Worm (Caenorhabditis elegans): ENCODE results near the gene T06E8.2.
A peak's percentile ranks its signal among the peaks of the same experiment; 100 is the strongest.

Gene T06E8.2

ce11 chrV:10047189-10047588 lies 11.0 kb upstream of the T06E8.2 start:
- TF ChIP-seq vab-15 (tag; optimal IDR thresholded peaks at IDR 0.05) (no peak), unc-98 (GFP tag; IDR thresholded peaks at IDR 0.05) (no peak), zag-1 (tag; optimal IDR thresholded peaks at IDR 0.05) (no peak), dpl-1 (GFP tag; optimal IDR thresholded peaks at IDR 0.05) (no peak), fos-1 (tag; optimal IDR thresholded peaks at IDR 0.05) (no peak), isw-1 (GFP tag; IDR thresholded peaks at IDR 0.05) (no peak), mef-2 (tag; optimal IDR thresholded peaks at IDR 0.05) (no peak), sptf-1 (tag; optimal IDR thresholded peaks at IDR 0.05) (no peak)

DNA sequence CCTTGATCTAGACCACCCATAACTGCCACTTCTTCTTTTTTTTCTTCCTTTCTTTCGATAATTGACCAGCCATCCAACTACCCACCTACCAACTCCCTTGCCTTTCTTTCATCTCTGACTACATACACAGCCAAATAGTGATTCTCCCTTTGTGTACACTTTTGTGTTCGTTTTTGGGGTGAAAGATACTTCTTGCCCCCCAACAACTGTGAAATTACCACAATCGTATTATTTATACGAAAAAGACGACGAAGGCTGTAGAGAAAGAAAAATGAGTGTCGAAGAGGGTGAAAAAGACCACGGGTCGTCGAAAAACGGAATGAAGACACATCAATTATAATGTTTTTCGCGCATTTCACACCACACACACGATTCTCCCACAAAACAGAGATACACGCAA lies 10.3 kb upstream of the T06E8.2 start:
- TF ChIP-seq ceh-63 (GFP tag; optimal IDR thresholded peaks at IDR 0.05), result no peak
- TF ChIP-seq fkh-8 (tag; optimal IDR thresholded peaks at IDR 0.05), result no peak
- TF ChIP-seq xbp-1 (tag; optimal IDR thresholded peaks at IDR 0.05), result peak; percentile 24
- no peak for TF ChIP-seq ces-1 (GFP tag; optimal IDR thresholded peaks at IDR 0.05)
- TF ChIP-seq blmp-1 (tag; optimal IDR thresholded peaks at IDR 0.05), result peak; percentile 79
- no peak for TF ChIP-seq sptf-1 (tag; optimal IDR thresholded peaks at IDR 0.05)
- TF ChIP-seq zag-1 (tag; optimal IDR thresholded peaks at IDR 0.05), result no peak
- peak; percentile 1 for TF ChIP-seq snu-23 (GFP tag; optimal IDR thresholded peaks at IDR 0.05)
- TF ChIP-seq unc-130 (tag; optimal IDR thresholded peaks at IDR 0.05), result no peak
- TF ChIP-seq nhr-20 (tag; optimal IDR thresholded peaks at IDR 0.05), result peak; percentile 10
- TF ChIP-seq zip-4 (GFP tag; optimal IDR thresholded peaks at IDR 0.05), result no peak
- no peak for TF ChIP-seq nhr-11 (tag; optimal IDR thresholded peaks at IDR 0.05)
- no peak for TF ChIP-seq aly-2 (tag; optimal IDR thresholded peaks at IDR 0.05)
- TF ChIP-seq mep-1 (tag; optimal IDR thresholded peaks at IDR 0.05), result peak; percentile 51
- TF ChIP-seq efl-3 (GFP tag; optimal IDR thresholded peaks at IDR 0.05), result no peak
- no peak for TF ChIP-seq hlh-17 (GFP tag; optimal IDR thresholded peaks at IDR 0.05; ENCODE audit: borderline replicate concordance)
- TF ChIP-seq lin-14 (GFP tag; optimal IDR thresholded peaks at IDR 0.05), result peak; percentile 54
- TF ChIP-seq elt-3 (tag; optimal IDR thresholded peaks at IDR 0.05), result peak in 1 of 6 experiments; percentile 37
- TF ChIP-seq efl-1 (optimal IDR thresholded peaks at IDR 0.05), result no peak
- peak in 1 of 2 experiments; percentile 72 for TF ChIP-seq efl-1 (GFP tag; optimal IDR thresholded peaks at IDR 0.05 in 1 of 2)
- TF ChIP-seq ceh-8 (GFP tag; optimal IDR thresholded peaks at IDR 0.05), result no peak
- TF ChIP-seq skn-1 (tag; optimal IDR thresholded peaks at IDR 0.05), result no peak
- TF ChIP-seq nhr-85 (tag), result peak; percentile 76
- no peak for TF ChIP-seq fkh-10 (GFP tag; optimal IDR thresholded peaks at IDR 0.05)
- peak in 1 of 2 experiments; percentile 16 for TF ChIP-seq lin-35 (GFP tag; optimal IDR thresholded peaks at IDR 0.05)
- TF ChIP-seq lsy-2 (tag; optimal IDR thresholded peaks at IDR 0.05), result peak in 1 of 2 experiments; percentile 36

ce11 chrV:10044735-10045134 lies 8.5 kb upstream of the T06E8.2 start:
- TF ChIP-seq alr-1 (tag; optimal IDR thresholded peaks at IDR 0.05; ENCODE audit: borderline replicate concordance) (no peak), nhr-19 (GFP tag; conservative IDR thresholded peaks at IDR 0.05) (no peak), lin-14 (GFP tag; optimal IDR thresholded peaks at IDR 0.05) (peak; percentile 9), efl-1 (optimal IDR thresholded peaks at IDR 0.05) (no peak), efl-1 (GFP tag; optimal IDR thresholded peaks at IDR 0.05 in 1 of 2) (no peak), fkh-4 (tag; optimal IDR thresholded peaks at IDR 0.05; ENCODE audit: borderline replicate concordance) (no peak), unc-62 (GFP tag; optimal IDR thresholded peaks at IDR 0.05) (no peak), nhr-28 (tag; optimal IDR thresholded peaks at IDR 0.05) (no peak), isw-1 (GFP tag; IDR thresholded peaks at IDR 0.05) (no peak), nhr-71 (tag; optimal IDR thresholded peaks at IDR 0.05) (no peak), unc-98 (GFP tag; IDR thresholded peaks at IDR 0.05) (no peak), unc-86 (tag; optimal IDR thresholded peaks at IDR 0.05) (no peak), mdl-1 (tag; optimal IDR thresholded peaks at IDR 0.05) (no peak), ets-5 (GFP tag; IDR thresholded peaks at IDR 0.05) (no peak), C16A3.4 (tag; optimal IDR thresholded peaks at IDR 0.05) (no peak), nhr-85 (tag) (peak; percentile 16), nhr-76 (tag; optimal IDR thresholded peaks at IDR 0.05) (no peak), dpl-1 (GFP tag; optimal IDR thresholded peaks at IDR 0.05) (no peak), nhr-11 (tag; optimal IDR thresholded peaks at IDR 0.05) (no peak), mep-1 (tag; optimal IDR thresholded peaks at IDR 0.05) (peak; percentile 9)

Measured in whole organism, L1 larva.